Fruit fly (Drosophila melanogaster): ENCODE results near the gene CG14561.

dm6 chr3L:22082420-22082819, 16.7 kb downstream of the CG14561 start, which contains the start of gene msopa:
- TF ChIP-seq CTCF (optimal IDR thresholded peaks at IDR 0.05) (no peak), CG8478 (optimal IDR thresholded peaks at IDR 0.05) (no peak)
